Fruit fly (Drosophila melanogaster) whole organism, embryonic: ENCODE measurements around the gene Dop1R2.

Experiments
- Aef1 ChIP-seq: fragments of 200-800 bp; sonication (Bioruptor generic); IDR thresholded peaks from 3 replicates; pipeline ENCODE4 v1.3.6; 2022; ENCODE audit warnings: missing biosample characterization, missing genetic modification characterization
- Atf6 ChIP-seq: fragments of 200-800 bp; sonication (Bioruptor generic); IDR thresholded peaks from 2 replicates; pipeline ENCODE4 v1.3.6; 2022; ENCODE audit warnings: missing biosample characterization, missing genetic modification characterization
- BtbVII ChIP-seq: fragments of 200-800 bp; sonication (Bioruptor generic); optimal IDR thresholded peaks from 3 replicates; lab custom pipeline; 2017; ENCODE audit warnings: missing biosample characterization, mild to moderate bottlenecking, missing genetic modification characterization
- CG10267 ChIP-seq: fragments of 200-800 bp; sonication (Bioruptor generic); optimal IDR thresholded peaks from 2 replicates; lab custom pipeline; 2018; ENCODE audit warnings: missing biosample characterization, mild to moderate bottlenecking, missing genetic modification characterization, moderate library complexity
- CG10959 ChIP-seq: fragments of 200-800 bp; sonication (Bioruptor generic); IDR thresholded peaks from 2 replicates; pipeline ENCODE4 v1.3.6; 2022; ENCODE audit warnings: missing biosample characterization, missing genetic modification characterization
- CG11696 ChIP-seq: fragments of 200-800 bp; sonication (Bioruptor generic); IDR thresholded peaks from 2 replicates; pipeline ENCODE4 v1.3.6; 2022; ENCODE audit warnings: missing biosample characterization, missing genetic modification characterization
- CG12391 ChIP-seq: fragments of 200-800 bp; sonication (Bioruptor generic); optimal IDR thresholded peaks from 3 replicates; lab custom pipeline; 2018; ENCODE audit warnings: missing biosample characterization, mild to moderate bottlenecking, missing genetic modification characterization, moderate library complexity
- CG12942 ChIP-seq: fragments of 200-800 bp; sonication (Bioruptor generic); optimal IDR thresholded peaks from 3 replicates; lab custom pipeline; 2016; ENCODE audit warnings: missing biosample characterization, missing genetic modification characterization
- CG13296 ChIP-seq: fragments of 200-800 bp; sonication (Bioruptor generic); optimal IDR thresholded peaks from 3 replicates; lab custom pipeline; 2018; ENCODE audit warnings: missing biosample characterization, mild to moderate bottlenecking, missing genetic modification characterization
- CG13775 ChIP-seq: fragments of 200-800 bp; sonication (Bioruptor generic); optimal IDR thresholded peaks from 3 replicates; lab custom pipeline; 2017; ENCODE audit warnings: missing biosample characterization, mild to moderate bottlenecking, missing genetic modification characterization
- CG13894 ChIP-seq: fragments of 200-800 bp; sonication (Bioruptor generic); optimal IDR thresholded peaks from 3 replicates; lab custom pipeline; 2018; ENCODE audit warnings: missing biosample characterization, mild to moderate bottlenecking, missing genetic modification characterization, moderate library complexity
- CG15269 ChIP-seq: fragments of 200-800 bp; sonication (Bioruptor generic); optimal IDR thresholded peaks from 2 replicates; lab custom pipeline; 2018; ENCODE audit warnings: missing biosample characterization, mild to moderate bottlenecking, missing genetic modification characterization, moderate library complexity
- CG1792 ChIP-seq: fragments of 200-800 bp; sonication (Bioruptor generic); optimal IDR thresholded peaks from 2 replicates; lab custom pipeline; 2016; ENCODE audit warnings: missing biosample characterization, missing genetic modification characterization
- CG18619 ChIP-seq: fragments of 200-800 bp; sonication (Bioruptor generic); optimal IDR thresholded peaks from 3 replicates; lab custom pipeline; 2017; ENCODE audit warnings: missing biosample characterization, mild to moderate bottlenecking, missing genetic modification characterization
- CG31365 ChIP-seq: fragments of 200-800 bp; sonication (Bioruptor generic); optimal IDR thresholded peaks from 2 replicates; lab custom pipeline; 2018; ENCODE audit warnings: missing biosample characterization, mild to moderate bottlenecking, missing genetic modification characterization
- CG32772 ChIP-seq: fragments of 200-800 bp; sonication (Bioruptor generic); IDR thresholded peaks from 2 replicates; pipeline ENCODE4 v1.3.6; 2022; ENCODE audit warnings: missing biosample characterization, missing genetic modification characterization
- CG9932 ChIP-seq: fragments of 200-800 bp; sonication (Bioruptor generic); IDR thresholded peaks from 2 replicates; pipeline ENCODE4 v1.3.6; 2022; ENCODE audit warnings: missing biosample characterization, missing genetic modification characterization
- CHES-1-like ChIP-seq: fragments of 200-800 bp; sonication (Bioruptor generic); optimal IDR thresholded peaks from 2 replicates; lab custom pipeline; 2016; ENCODE audit warnings: missing biosample characterization, missing genetic modification characterization
- CkIIα-i1 ChIP-seq: fragments of 200-800 bp; sonication (Bioruptor generic); IDR thresholded peaks from 2 replicates; pipeline ENCODE4 v1.3.6; 2022; ENCODE audit warnings: missing biosample characterization, missing genetic modification characterization
- Dad ChIP-seq: fragments of 200-800 bp; sonication (Bioruptor generic); optimal IDR thresholded peaks from 3 replicates; lab custom pipeline; 2016; ENCODE audit warnings: missing biosample characterization, missing genetic modification characterization
- Deaf1 ChIP-seq: fragments of 200-800 bp; optimal IDR thresholded peaks from 3 replicates; lab custom pipeline; 2019; ENCODE audit warnings: missing biosample characterization, mild to moderate bottlenecking, missing genetic modification characterization, moderate library complexity
- Dref ChIP-seq: fragments of 200-800 bp; sonication (Bioruptor generic); IDR thresholded peaks from 2 replicates; pipeline ENCODE4 v1.3.6; 2022; ENCODE audit warnings: missing biosample characterization, missing genetic modification characterization
- H15 ChIP-seq: fragments of 200-800 bp; sonication (Bioruptor generic); IDR thresholded peaks from 3 replicates; pipeline ENCODE4 v1.3.6; 2022; ENCODE audit warnings: missing biosample characterization, missing genetic modification characterization
- HLH3B ChIP-seq: fragments of 200-800 bp; sonication (Bioruptor generic); IDR thresholded peaks from 2 replicates; pipeline ENCODE4 v1.3.6; 2022; ENCODE audit warnings: missing biosample characterization, missing genetic modification characterization
- HLH4C ChIP-seq: fragments of 200-800 bp; sonication (Bioruptor generic); IDR thresholded peaks from 3 replicates; pipeline ENCODE4 v1.3.6; 2022; ENCODE audit warnings: missing biosample characterization, missing genetic modification characterization; ENCODE audit not compliant: partially characterized antibody
- NK7.1 ChIP-seq: fragments of 200-800 bp; sonication (Bioruptor generic); optimal IDR thresholded peaks from 3 replicates; lab custom pipeline; 2016; ENCODE audit warnings: missing biosample characterization, missing genetic modification characterization
- Nf-YA ChIP-seq: fragments of 200-800 bp; sonication (Bioruptor generic); IDR thresholded peaks from 2 replicates; pipeline ENCODE4 v1.3.6; 2022; ENCODE audit warnings: missing biosample characterization, missing genetic modification characterization
- PHDP ChIP-seq: fragments of 200-800 bp; sonication (Bioruptor generic); optimal IDR thresholded peaks from 3 replicates; lab custom pipeline; 2018; ENCODE audit warnings: missing biosample characterization, mild to moderate bottlenecking, missing genetic modification characterization, moderate library complexity
- Pdp1 ChIP-seq, 2 experiments: fragments of 200-800 bp; sonication (Bioruptor generic); optimal IDR thresholded peaks; 3 replicates each; lab custom pipeline; 2016; ENCODE audit warnings: missing biosample characterization in 2 of 2, missing genetic modification characterization in 2 of 2, mild to moderate bottlenecking in 1 of 2, moderate library complexity in 1 of 2
- Sry-β ChIP-seq: fragments of 200-800 bp; sonication (Bioruptor generic); optimal IDR thresholded peaks from 2 replicates; lab custom pipeline; 2018; ENCODE audit warnings: missing biosample characterization, mild to moderate bottlenecking, missing genetic modification characterization, moderate library complexity
- Sry-δ ChIP-seq: fragments of 200-800 bp; sonication (Bioruptor generic); optimal IDR thresholded peaks from 2 replicates; lab custom pipeline; 2016; ENCODE audit warnings: missing biosample characterization, missing genetic modification characterization
- cas ChIP-seq: fragments of 200-800 bp; sonication (Bioruptor generic); IDR thresholded peaks from 2 replicates; pipeline ENCODE4 v1.3.6; 2022; ENCODE audit warnings: missing biosample characterization, missing genetic modification characterization
- dati ChIP-seq: fragments of 200-800 bp; sonication (Bioruptor generic); IDR thresholded peaks from 2 replicates; pipeline ENCODE4 v1.3.6; 2022; ENCODE audit warnings: missing biosample characterization, missing genetic modification characterization
- dpn ChIP-seq, 2 experiments: fragments of 200-800 bp; sonication (Bioruptor generic); optimal IDR thresholded peaks; 3 replicates each; lab custom pipeline; 2016; ENCODE audit warnings: missing biosample characterization in 2 of 2, missing genetic modification characterization in 2 of 2
- gcm2 ChIP-seq: fragments of 200-800 bp; sonication (Bioruptor generic); optimal IDR thresholded peaks from 2 replicates; lab custom pipeline; 2016; ENCODE audit warnings: missing biosample characterization, missing genetic modification characterization
- kni ChIP-seq: fragments of 200-800 bp; sonication (Bioruptor generic); optimal IDR thresholded peaks from 3 replicates; lab custom pipeline; 2017; ENCODE audit warnings: mild to moderate bottlenecking, missing biosample characterization, missing genetic modification reagents, missing genetic modification characterization
- lilli ChIP-seq: fragments of 200-800 bp; sonication (Bioruptor generic); optimal IDR thresholded peaks from 3 replicates; lab custom pipeline; 2016; ENCODE audit warnings: missing biosample characterization, missing genetic modification characterization
- nom ChIP-seq: fragments of 200-800 bp; sonication (Bioruptor generic); optimal IDR thresholded peaks from 2 replicates; lab custom pipeline; 2017; ENCODE audit warnings: missing biosample characterization, missing genetic modification characterization, mild to moderate bottlenecking, moderate library complexity, missing genetic modification reagents
- odd ChIP-seq: fragments of 200-800 bp; sonication (Bioruptor generic); optimal IDR thresholded peaks from 2 replicates; lab custom pipeline; 2017; ENCODE audit warnings: missing biosample characterization, mild to moderate bottlenecking, missing genetic modification characterization
- onecut ChIP-seq: fragments of 200-800 bp; sonication (Bioruptor generic); IDR thresholded peaks from 2 replicates; pipeline ENCODE4 v1.3.6; 2022; ENCODE audit warnings: missing biosample characterization, missing genetic modification characterization
- peb ChIP-seq: fragments of 200-800 bp; sonication (Bioruptor generic); IDR thresholded peaks from 2 replicates; pipeline ENCODE4 v1.3.6; 2022; ENCODE audit warnings: missing biosample characterization, missing genetic modification characterization
- phol ChIP-seq: fragments of 200-800 bp; sonication (Bioruptor generic); optimal IDR thresholded peaks from 3 replicates; lab custom pipeline; 2018; ENCODE audit warnings: missing biosample characterization, mild to moderate bottlenecking, missing genetic modification characterization, moderate library complexity
- pnt ChIP-seq: fragments of 200-800 bp; sonication (Bioruptor generic); optimal IDR thresholded peaks from 3 replicates; lab custom pipeline; 2016; ENCODE audit warnings: missing biosample characterization, missing genetic modification characterization
- row ChIP-seq: fragments of 200-800 bp; sonication (Bioruptor generic); IDR thresholded peaks from 3 replicates; pipeline ENCODE4 v1.3.6; 2022; ENCODE audit warnings: missing biosample characterization, missing genetic modification characterization
- scrt ChIP-seq: fragments of 200-800 bp; sonication (Bioruptor generic); optimal IDR thresholded peaks from 2 replicates; lab custom pipeline; 2018; ENCODE audit warnings: missing biosample characterization, mild to moderate bottlenecking, missing genetic modification characterization, moderate library complexity
- sima ChIP-seq: fragments of 200-800 bp; sonication (Bioruptor generic); optimal IDR thresholded peaks from 2 replicates; lab custom pipeline; 2016; ENCODE audit warnings: missing biosample characterization, missing genetic modification characterization
- slou ChIP-seq: fragments of 200-800 bp; sonication (Bioruptor generic); optimal IDR thresholded peaks from 3 replicates; lab custom pipeline; 2016; ENCODE audit warnings: missing biosample characterization, missing genetic modification characterization
- sob ChIP-seq: fragments of 200-800 bp; sonication (Bioruptor generic); IDR thresholded peaks from 2 replicates; pipeline ENCODE4 v1.3.6; 2022; ENCODE audit warnings: missing biosample characterization, missing genetic modification characterization
- ttk ChIP-seq: fragments of 200-800 bp; sonication (Bioruptor generic); IDR thresholded peaks from 2 replicates; pipeline ENCODE4 v2.1.2; 2022; ENCODE audit warnings: missing biosample characterization, missing genetic modification characterization
- wdn ChIP-seq: fragments of 200-800 bp; sonication (Bioruptor generic); IDR thresholded peaks from 2 replicates; pipeline ENCODE4 v1.3.6; 2022; ENCODE audit warnings: missing biosample characterization, missing genetic modification characterization
- zfh1 ChIP-seq: fragments of 200-800 bp; sonication (Bioruptor generic); IDR thresholded peaks from 3 replicates; pipeline ENCODE4 v1.3.6; 2022; ENCODE audit warnings: missing biosample characterization, missing genetic modification characterization

The Dop1R2 gene

dm6 chr3R:29651488-29651887 is 8.3 kb downstream of the Dop1R2 start:
- TF ChIP-seq Aef1 (GFP tag; lab: Robert Waterston, UW) = peak; percentile 16; the same call in 1 of the 3 replicates
- TF ChIP-seq cas (GFP tag; lab: Robert Waterston, UW) = no peak
- TF ChIP-seq peb (GFP tag; lab: Robert Waterston, UW) = no peak
- peak; percentile 1 for TF ChIP-seq pnt (GFP tag; lab: Kevin White, UChicago)
- peak; percentile 1 to 34 for TF ChIP-seq dpn (GFP tag; optimal IDR thresholded peaks at IDR 0.05; lab: Kevin White, UChicago)
- TF ChIP-seq CG9932 (GFP tag; lab: Robert Waterston, UW) = no peak
- peak; percentile 28; the same call in 1 of the 2 replicates for TF ChIP-seq CG32772 (GFP tag; lab: Robert Waterston, UW)
- 0 out of 2 replicates have a peak, but pooled peaks have one; percentile 17 for TF ChIP-seq Nf-YA (GFP tag; lab: Robert Waterston, UW)
- TF ChIP-seq CHES-1-like (GFP tag; lab: Kevin White, UChicago) = peak; percentile 22
- TF ChIP-seq Sry-δ (GFP tag; lab: Kevin White, UChicago) = no peak
- TF ChIP-seq H15 (GFP tag; lab: Robert Waterston, UW) = 0 out of 3 replicates have a peak, but pooled peaks have one; percentile 25
- TF ChIP-seq HLH3B (GFP tag; lab: Robert Waterston, UW) = no peak
- TF ChIP-seq CG18619 (GFP tag; lab: Kevin White, UChicago) = peak; percentile 2
- TF ChIP-seq CG31365 (tag; lab: Kevin White, UChicago) = no peak
- no peak for TF ChIP-seq wdn
- 0 out of 2 replicates have a peak, but pooled peaks have one; percentile 6 for TF ChIP-seq onecut (GFP tag; lab: Robert Waterston, UW)
- TF ChIP-seq sob (GFP tag; lab: Robert Waterston, UW) = 0 out of 2 replicates have a peak, but pooled peaks have one; percentile 8
- no peak for TF ChIP-seq kni (GFP tag; lab: Kevin White, UChicago)
- TF ChIP-seq HLH4C (GFP tag; lab: Robert Waterston, UW) = no peak
- TF ChIP-seq dati (GFP tag; lab: Robert Waterston, UW) = no peak
- TF ChIP-seq scrt = peak; percentile 41
- peak; percentile 35 for TF ChIP-seq CG13296 (GFP tag; lab: Kevin White, UChicago)
- TF ChIP-seq sima = no peak
- peak; percentile 74 for TF ChIP-seq row (GFP tag; lab: Robert Waterston, UW)
- no peak for TF ChIP-seq CG12942 (GFP tag; lab: Kevin White, UChicago)
- TF ChIP-seq NK7.1 = no peak
- peak; percentile 39; the same call in 1 of the 2 replicates for TF ChIP-seq ttk (GFP tag; lab: Robert Waterston, UW)
- no peak for TF ChIP-seq CkIIα-i1 (GFP tag; lab: Robert Waterston, UW)
- no peak for TF ChIP-seq nom
- TF ChIP-seq odd (GFP tag; lab: Kevin White, UChicago) = peak; percentile 17
- no peak for TF ChIP-seq Sry-β
- TF ChIP-seq CG12391 (tag; lab: Kevin White, UChicago) = peak; percentile 35
- peak in 1 of 2 experiments; percentile 15 for TF ChIP-seq Pdp1 (GFP tag; optimal IDR thresholded peaks at IDR 0.05; lab: Kevin White, UChicago)
- TF ChIP-seq Atf6 (GFP tag; lab: Robert Waterston, UW) = peak; percentile 59; the same call in 1 of the 2 replicates
- no peak for TF ChIP-seq CG10959 (GFP tag; lab: Robert Waterston, UW)
- no peak for TF ChIP-seq CG10267
- no peak for TF ChIP-seq CG11696 (GFP tag; lab: Robert Waterston, UW)
- TF ChIP-seq CG1792 = no peak
- peak; percentile 23 for TF ChIP-seq CG13775
- TF ChIP-seq PHDP (tag; lab: Kevin White, UChicago) = peak; percentile 20
- TF ChIP-seq CG15269 = peak; percentile 36
- peak; percentile 6 for TF ChIP-seq phol (tag; lab: Kevin White, UChicago)
- no peak for TF ChIP-seq CG13894 (tag; lab: Kevin White, UChicago)
- no peak for TF ChIP-seq slou (GFP tag; lab: Kevin White, UChicago)
- TF ChIP-seq Dref (GFP tag; lab: Robert Waterston, UW) = no peak
- TF ChIP-seq gcm2 = no peak
- TF ChIP-seq BtbVII = peak; percentile 45
- no peak for TF ChIP-seq Deaf1 (tag; lab: Kevin White, UChicago)
- 0 out of 3 replicates have a peak, but pooled peaks have one; percentile 30 for TF ChIP-seq zfh1 (GFP tag; lab: Robert Waterston, UW)
- TF ChIP-seq lilli (GFP tag; lab: Kevin White, UChicago) = peak; percentile 24
- no peak for TF ChIP-seq Dad (GFP tag; lab: Kevin White, UChicago)
